Fruit fly (Drosophila melanogaster): ENCODE results near the gene Wdr24.

Gene Wdr24

dm6 chr3R:29783210-29783609, 38.3 kb upstream of the Wdr24 start (continued):
- TF ChIP-seq tgo (GFP tag; IDR thresholded peaks at IDR 0.05) (no peak), Hmx (GFP tag; optimal IDR thresholded peaks at IDR 0.05) (no peak), B-H2 (GFP tag; optimal IDR thresholded peaks at IDR 0.05) (no peak), Six4 (GFP tag; optimal IDR thresholded peaks at IDR 0.05) (no peak), sqz (GFP tag; optimal IDR thresholded peaks at IDR 0.05) (no peak), CG7372 (GFP tag; IDR thresholded peaks at IDR 0.05) (no peak), ewg (GFP tag; optimal IDR thresholded peaks at IDR 0.05) (no peak)

DNA sequence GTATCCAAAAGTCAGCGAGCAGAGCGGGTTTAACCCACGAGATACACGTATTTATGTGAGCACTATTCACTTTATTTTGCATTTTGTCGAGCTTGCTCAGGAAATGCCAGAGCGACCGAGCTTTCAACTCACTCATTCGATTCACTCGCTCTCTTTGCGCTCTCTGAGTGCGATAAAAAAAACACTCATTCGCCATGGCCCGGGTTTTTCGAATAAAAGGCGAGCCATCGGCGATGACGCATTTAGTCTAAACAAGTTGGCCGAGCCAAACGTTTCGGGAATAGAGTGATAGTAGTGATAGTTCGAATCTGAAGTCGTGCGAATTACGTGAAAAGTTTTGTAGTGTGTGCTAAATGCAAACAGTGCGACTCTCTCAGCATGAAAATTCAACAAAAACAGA, 37.5 kb upstream of the Wdr24 start:
- TF ChIP-seq mirr (GFP tag; optimal IDR thresholded peaks at IDR 0.05): peak; percentile 66
- no peak for TF ChIP-seq ac (GFP tag; optimal IDR thresholded peaks at IDR 0.05)
- no peak for TF ChIP-seq CG15696 (tag; optimal IDR thresholded peaks at IDR 0.05)
- no peak for TF ChIP-seq zfh1 (GFP tag; IDR thresholded peaks at IDR 0.05)
- no peak for TF ChIP-seq CG4707 (GFP tag; optimal IDR thresholded peaks at IDR 0.05)
- TF ChIP-seq H2.0 (GFP tag; IDR thresholded peaks at IDR 0.05): no peak
- TF ChIP-seq trh (GFP tag; optimal IDR thresholded peaks at IDR 0.05): no peak
- TF ChIP-seq nerfin-2 (GFP tag; IDR thresholded peaks at IDR 0.05; ENCODE audit: partially characterized antibody): no peak
- no peak for TF ChIP-seq CG43689 (GFP tag; IDR thresholded peaks at IDR 0.05)
- TF ChIP-seq CG6654 (GFP tag; optimal IDR thresholded peaks at IDR 0.05): no peak
- TF ChIP-seq jigr1 (GFP tag; IDR thresholded peaks at IDR 0.05): no peak
- no peak for TF ChIP-seq nerfin-1 (tag; optimal IDR thresholded peaks at IDR 0.05)
- TF ChIP-seq D19B (GFP tag; optimal IDR thresholded peaks at IDR 0.05): no peak
- TF ChIP-seq CG11247 (GFP tag; IDR thresholded peaks at IDR 0.05): 0 out of 2 replicates have a peak, but pooled peaks have one; percentile 7
- no peak for TF ChIP-seq Dref (GFP tag; IDR thresholded peaks at IDR 0.05)
- TF ChIP-seq sob (GFP tag; IDR thresholded peaks at IDR 0.05): peak; percentile 46; the same call in 1 of the 2 replicates
- TF ChIP-seq br (optimal IDR thresholded peaks at IDR 0.05): no peak
- TF ChIP-seq CG13123 (GFP tag; optimal IDR thresholded peaks at IDR 0.05): no peak
- TF ChIP-seq Hey (tag; optimal IDR thresholded peaks at IDR 0.05): no peak
- no peak for TF ChIP-seq Mrtf (GFP tag; IDR thresholded peaks at IDR 0.05)
- peak; percentile 25 for TF ChIP-seq CG11504 (tag; optimal IDR thresholded peaks at IDR 0.05)
- no peak for TF ChIP-seq NC2β (GFP tag; optimal IDR thresholded peaks at IDR 0.05)
- TF ChIP-seq esg (GFP tag; conservative IDR thresholded peaks at IDR 0.05): no peak
- TF ChIP-seq Fer1 (GFP tag; optimal IDR thresholded peaks at IDR 0.05): peak; percentile 60
- no peak for TF ChIP-seq Atf-2 (GFP tag; optimal IDR thresholded peaks at IDR 0.05)
- peak; percentile 63 for TF ChIP-seq CG13894 (tag; optimal IDR thresholded peaks at IDR 0.05)
- no peak for TF ChIP-seq dan (GFP tag; IDR thresholded peaks at IDR 0.05)
- no peak for TF ChIP-seq aop (GFP tag; IDR thresholded peaks at IDR 0.05)
- no peak for TF ChIP-seq pros (GFP tag; optimal IDR thresholded peaks at IDR 0.05)
- TF ChIP-seq CG17802 (tag; optimal IDR thresholded peaks at IDR 0.05): no peak
- no peak for TF ChIP-seq Dip2 (GFP tag; IDR thresholded peaks at IDR 0.05)
- TF ChIP-seq HLH4C (GFP tag; IDR thresholded peaks at IDR 0.05; ENCODE audit: partially characterized antibody): peak; percentile 28; the same call in 2 of the 3 replicates
- no peak for TF ChIP-seq CG4424 (GFP tag; optimal IDR thresholded peaks at IDR 0.05)
- TF ChIP-seq CG10959 (GFP tag; IDR thresholded peaks at IDR 0.05): no peak
- peak; percentile 19 for TF ChIP-seq CG7839 (tag; optimal IDR thresholded peaks at IDR 0.05)
- TF ChIP-seq Usf (GFP tag; optimal IDR thresholded peaks at IDR 0.05): no peak
- no peak for TF ChIP-seq danr (GFP tag; IDR thresholded peaks at IDR 0.05)
- TF ChIP-seq ATbp (GFP tag; optimal IDR thresholded peaks at IDR 0.05): no peak
- no peak for TF ChIP-seq kni (GFP tag; optimal IDR thresholded peaks at IDR 0.05)
- no peak for TF ChIP-seq CG4404 (GFP tag; IDR thresholded peaks at IDR 0.05)
- TF ChIP-seq en (GFP tag; optimal IDR thresholded peaks at IDR 0.05): no peak
- peak; percentile 57; the same call in 1 of the 2 replicates for TF ChIP-seq CG32532 (GFP tag; IDR thresholded peaks at IDR 0.05)
- TF ChIP-seq cg (GFP tag; optimal IDR thresholded peaks at IDR 0.05): peak; percentile 42
- no peak for TF ChIP-seq ase (GFP tag; IDR thresholded peaks at IDR 0.05)
- peak; percentile 59 for TF ChIP-seq ash1 (GFP tag; optimal IDR thresholded peaks at IDR 0.05)
